Fruit fly (Drosophila melanogaster) whole organism, embryonic: Measurements from ENCODE around the gene CG31793.
A peak's percentile ranks its signal among the peaks of the same experiment; 100 is the strongest.

ENCODE experiments used
- CG10321 ChIP-seq: fragments of 200-800 bp; sonication (Bioruptor generic); IDR thresholded peaks from 2 replicates; pipeline ENCODE4 v1.3.6; 2022; ENCODE audit warnings: missing biosample characterization, missing genetic modification characterization
- CG11247 ChIP-seq: fragments of 200-800 bp; sonication (Bioruptor generic); IDR thresholded peaks from 2 replicates; pipeline ENCODE4 v1.3.6; 2022; ENCODE audit warnings: missing biosample characterization, missing genetic modification characterization
- CG11695 ChIP-seq: fragments of 200-800 bp; sonication (Bioruptor generic); IDR thresholded peaks from 3 replicates; pipeline ENCODE4 v1.3.6; 2022; ENCODE audit warnings: missing biosample characterization, missing genetic modification characterization
- CG11696 ChIP-seq: fragments of 200-800 bp; sonication (Bioruptor generic); IDR thresholded peaks from 2 replicates; pipeline ENCODE4 v1.3.6; 2022; ENCODE audit warnings: missing biosample characterization, missing genetic modification characterization
- CG12391 ChIP-seq: fragments of 200-800 bp; sonication (Bioruptor generic); optimal IDR thresholded peaks from 3 replicates; lab custom pipeline; 2018; ENCODE audit warnings: missing biosample characterization, mild to moderate bottlenecking, missing genetic modification characterization, moderate library complexity
- CG13424 ChIP-seq: fragments of 200-800 bp; sonication (Bioruptor generic); optimal IDR thresholded peaks from 2 replicates; lab custom pipeline; 2019; ENCODE audit warnings: missing biosample characterization, mild to moderate bottlenecking, missing genetic modification characterization, moderate library complexity
- CG14014 ChIP-seq: fragments of 200-800 bp; sonication (Bioruptor generic); IDR thresholded peaks from 2 replicates; pipeline ENCODE4 v1.3.6; 2022; ENCODE audit warnings: missing biosample characterization, missing genetic modification characterization
- CG14710 ChIP-seq: fragments of 200-800 bp; sonication (Bioruptor generic); optimal IDR thresholded peaks from 3 replicates; lab custom pipeline; 2019; ENCODE audit warnings: missing biosample characterization, mild to moderate bottlenecking, missing genetic modification characterization, moderate library complexity
- CG14965 ChIP-seq: fragments of 200-800 bp; sonication (Bioruptor generic); optimal IDR thresholded peaks from 2 replicates; lab custom pipeline; 2016; ENCODE audit warnings: missing biosample characterization, missing genetic modification characterization, borderline replicate concordance
- CG1602 ChIP-seq: fragments of 200-800 bp; sonication (Bioruptor generic); optimal IDR thresholded peaks from 3 replicates; lab custom pipeline; 2016; ENCODE audit warnings: missing biosample characterization, missing genetic modification characterization
- CG1603 ChIP-seq: fragments of 200-800 bp; sonication (Bioruptor generic); optimal IDR thresholded peaks from 2 replicates; lab custom pipeline; 2019; ENCODE audit warnings: missing biosample characterization, mild to moderate bottlenecking, missing genetic modification characterization, moderate library complexity
- CG17361 ChIP-seq: fragments of 200-800 bp; sonication (Bioruptor generic); IDR thresholded peaks from 3 replicates; pipeline ENCODE4 v1.3.6; 2022; ENCODE audit warnings: missing biosample characterization, missing genetic modification characterization
- CG2202 ChIP-seq: fragments of 200-800 bp; sonication (Bioruptor generic); optimal IDR thresholded peaks from 2 replicates; lab custom pipeline; 2018; ENCODE audit warnings: missing biosample characterization, mild to moderate bottlenecking, missing genetic modification characterization
- CG30403 ChIP-seq: fragments of 200-800 bp; sonication (Bioruptor generic); optimal IDR thresholded peaks from 3 replicates; lab custom pipeline; 2016; ENCODE audit warnings: missing biosample characterization, missing genetic modification characterization
- CG31224 ChIP-seq: fragments of 200-800 bp; sonication (Bioruptor generic); IDR thresholded peaks from 2 replicates; pipeline ENCODE4 v1.3.6; 2022; ENCODE audit warnings: missing biosample characterization, missing genetic modification characterization
- CG34224 ChIP-seq: fragments of 200-800 bp; sonication (Bioruptor generic); IDR thresholded peaks from 3 replicates; pipeline ENCODE4 v1.3.6; 2022; ENCODE audit warnings: missing biosample characterization, missing genetic modification characterization; ENCODE audit not compliant: partially characterized antibody
- CG4820 ChIP-seq: fragments of 200-800 bp; sonication (Bioruptor generic); optimal IDR thresholded peaks from 3 replicates; lab custom pipeline; 2016; ENCODE audit warnings: missing biosample characterization, missing genetic modification characterization
- CG6175 ChIP-seq: fragments of 200-800 bp; sonication (Bioruptor generic); IDR thresholded peaks from 3 replicates; pipeline ENCODE4 v1.3.6; 2022; ENCODE audit warnings: missing biosample characterization, missing genetic modification characterization
- CG6813 ChIP-seq: fragments of 200-800 bp; sonication (Bioruptor generic); optimal IDR thresholded peaks from 2 replicates; lab custom pipeline; 2017; ENCODE audit warnings: missing biosample characterization, missing genetic modification characterization, mild to moderate bottlenecking, moderate library complexity, missing genetic modification reagents
- CG7556 ChIP-seq: fragments of 200-800 bp; sonication (Bioruptor generic); optimal IDR thresholded peaks from 2 replicates; lab custom pipeline; 2017; ENCODE audit warnings: missing biosample characterization, mild to moderate bottlenecking, missing genetic modification characterization
- CG9932 ChIP-seq: fragments of 200-800 bp; sonication (Bioruptor generic); IDR thresholded peaks from 2 replicates; pipeline ENCODE4 v1.3.6; 2022; ENCODE audit warnings: missing biosample characterization, missing genetic modification characterization
- CHES-1-like ChIP-seq: fragments of 200-800 bp; sonication (Bioruptor generic); optimal IDR thresholded peaks from 2 replicates; lab custom pipeline; 2016; ENCODE audit warnings: missing biosample characterization, missing genetic modification characterization
- CTCF ChIP-seq: fragments of 200-800 bp; sonication (Bioruptor generic); optimal IDR thresholded peaks from 2 replicates; lab custom pipeline; 2017; ENCODE audit warnings: missing biosample characterization, mild to moderate bottlenecking, missing genetic modification characterization, moderate library complexity
- D19B ChIP-seq: fragments of 200-800 bp; sonication (Bioruptor generic); optimal IDR thresholded peaks from 2 replicates; lab custom pipeline; 2017; ENCODE audit warnings: missing biosample characterization, mild to moderate bottlenecking, missing genetic modification characterization
- Dll ChIP-seq: fragments of 200-800 bp; sonication (Bioruptor generic); IDR thresholded peaks from 4 replicates; pipeline ENCODE4 v1.3.6; 2022; ENCODE audit warnings: missing biosample characterization, missing genetic modification characterization; ENCODE audit not compliant: partially characterized antibody
- Doc2 ChIP-seq: fragments of 200-800 bp; sonication (Bioruptor generic); IDR thresholded peaks from 2 replicates; pipeline ENCODE4 v1.3.6; 2022; ENCODE audit warnings: missing biosample characterization, missing genetic modification characterization
- Kr ChIP-seq: fragments of 200-800 bp; sonication (Bioruptor generic); optimal IDR thresholded peaks from 2 replicates; lab custom pipeline; 2017; ENCODE audit warnings: missing biosample characterization, mild to moderate bottlenecking, missing genetic modification characterization
- Lpt ChIP-seq: fragments of >200 bp; optimal IDR thresholded peaks from 2 replicates; lab custom pipeline; 2018; ENCODE audit warnings: missing biosample characterization, missing genetic modification characterization
- Mad ChIP-seq: fragments of 200-800 bp; sonication (Bioruptor generic); optimal IDR thresholded peaks from 2 replicates; lab custom pipeline; 2016; ENCODE audit warnings: missing biosample characterization, missing genetic modification characterization
- NC2β ChIP-seq: fragments of 200-800 bp; sonication (Bioruptor generic); optimal IDR thresholded peaks from 2 replicates; lab custom pipeline; 2016; ENCODE audit warnings: missing biosample characterization, missing genetic modification characterization
- Ssrp ChIP-seq: fragments of 200-800 bp; sonication (Bioruptor generic); optimal IDR thresholded peaks from 2 replicates; lab custom pipeline; 2018; ENCODE audit warnings: missing biosample characterization, mild to moderate bottlenecking, missing genetic modification characterization, moderate library complexity
- Xrp1 ChIP-seq: fragments of 200-800 bp; sonication (Bioruptor generic); IDR thresholded peaks from 2 replicates; pipeline ENCODE4 v1.3.6; 2022; ENCODE audit warnings: missing biosample characterization, missing genetic modification characterization
- abd-A ChIP-seq: fragments of 200-800 bp; sonication (Bioruptor generic); optimal IDR thresholded peaks from 3 replicates; lab custom pipeline; 2019; ENCODE audit warnings: missing biosample characterization, mild to moderate bottlenecking, missing genetic modification characterization, moderate library complexity
- ap ChIP-seq: fragments of 200-800 bp; sonication (Bioruptor generic); IDR thresholded peaks from 2 replicates; pipeline ENCODE4 v1.3.6; 2022; ENCODE audit warnings: missing biosample characterization, missing genetic modification characterization
- az2 ChIP-seq: fragments of 200-800 bp; sonication (Bioruptor generic); optimal IDR thresholded peaks from 3 replicates; lab custom pipeline; 2016; ENCODE audit warnings: missing biosample characterization, missing genetic modification characterization
- cg ChIP-seq: fragments of 200-800 bp; sonication (Bioruptor generic); optimal IDR thresholded peaks from 3 replicates; lab custom pipeline; 2019; ENCODE audit warnings: missing biosample characterization, mild to moderate bottlenecking, missing genetic modification characterization, moderate library complexity
- dmrt11E ChIP-seq: fragments of 200-800 bp; sonication (Bioruptor generic); optimal IDR thresholded peaks from 3 replicates; lab custom pipeline; 2018; ENCODE audit warnings: missing biosample characterization, mild to moderate bottlenecking, missing genetic modification characterization, moderate library complexity
- dpn ChIP-seq, 2 experiments: fragments of 200-800 bp; sonication (Bioruptor generic); optimal IDR thresholded peaks; 3 replicates each; lab custom pipeline; 2016; ENCODE audit warnings: missing biosample characterization in 2 of 2, missing genetic modification characterization in 2 of 2
- fd96Cb ChIP-seq: fragments of 200-800 bp; sonication (Bioruptor generic); optimal IDR thresholded peaks from 2 replicates; lab custom pipeline; 2018; ENCODE audit warnings: missing biosample characterization, mild to moderate bottlenecking, missing genetic modification characterization, moderate library complexity
- hb ChIP-seq: fragments of 200-800 bp; sonication (Bioruptor generic); IDR thresholded peaks from 3 replicates; pipeline ENCODE4 v1.3.6; 2022; ENCODE audit warnings: missing biosample characterization, missing genetic modification characterization; ENCODE audit not compliant: partially characterized antibody
- insv ChIP-seq, 2 experiments: fragments of 200-800 bp; sonication (Bioruptor generic); optimal IDR thresholded peaks; 3 replicates each; lab custom pipeline; 2016 to 2018; ENCODE audit warnings: missing biosample characterization in 2 of 2, missing genetic modification characterization in 2 of 2
- jing ChIP-seq: fragments of 200-800 bp; sonication (Bioruptor generic); optimal IDR thresholded peaks from 2 replicates; lab custom pipeline; 2018; ENCODE audit warnings: missing biosample characterization, mild to moderate bottlenecking, missing genetic modification characterization
- kay ChIP-seq: fragments of 200-800 bp; sonication (Bioruptor generic); optimal IDR thresholded peaks from 2 replicates; lab custom pipeline; 2016; ENCODE audit warnings: missing biosample characterization, missing genetic modification characterization
- klu ChIP-seq: fragments of 200-800 bp; sonication (Bioruptor generic); IDR thresholded peaks from 2 replicates; pipeline ENCODE4 v1.3.6; 2022; ENCODE audit warnings: missing biosample characterization, missing genetic modification characterization
- lab ChIP-seq: fragments of 200-800 bp; sonication (Bioruptor generic); optimal IDR thresholded peaks from 3 replicates; lab custom pipeline; 2017; ENCODE audit warnings: missing biosample characterization, missing genetic modification characterization, mild to moderate bottlenecking, moderate library complexity, missing genetic modification reagents
- lbe ChIP-seq: fragments of 200-800 bp; sonication (Bioruptor generic); optimal IDR thresholded peaks from 2 replicates; lab custom pipeline; 2016; ENCODE audit warnings: missing biosample characterization, mild to moderate bottlenecking, missing genetic modification characterization
- phol ChIP-seq: fragments of 200-800 bp; sonication (Bioruptor generic); optimal IDR thresholded peaks from 3 replicates; lab custom pipeline; 2018; ENCODE audit warnings: missing biosample characterization, mild to moderate bottlenecking, missing genetic modification characterization, moderate library complexity
- sd ChIP-seq: fragments of 200-800 bp; sonication (Bioruptor generic); optimal IDR thresholded peaks from 3 replicates; lab custom pipeline; 2018; ENCODE audit warnings: missing biosample characterization, mild to moderate bottlenecking, missing genetic modification characterization, moderate library complexity
- sob ChIP-seq: fragments of 200-800 bp; sonication (Bioruptor generic); IDR thresholded peaks from 2 replicates; pipeline ENCODE4 v1.3.6; 2022; ENCODE audit warnings: missing biosample characterization, missing genetic modification characterization
- stwl ChIP-seq: fragments of 200-800 bp; sonication (Bioruptor generic); optimal IDR thresholded peaks from 3 replicates; lab custom pipeline; 2018; ENCODE audit warnings: missing biosample characterization, mild to moderate bottlenecking, missing genetic modification characterization, moderate library complexity

Gene CG31793

dm6 chr2L:18953512-18954254 is 49.5 kb upstream of the CG31793 start (continued):
- TF ChIP-seq kay (GFP tag; lab: Kevin White, UChicago) (no peak), stwl (no peak), CTCF (GFP tag; lab: Kevin White, UChicago) (no peak), klu (GFP tag; lab: Robert Waterston, UW) (no peak), CG12391 (tag; lab: Kevin White, UChicago) (peak; percentile 33), CG14014 (peak; percentile 39; the same call in 1 of the 2 replicates), CG2202 (tag; lab: Kevin White, UChicago) (no peak), CG10321 (GFP tag; lab: Robert Waterston, UW) (no peak), CG7556 (peak; percentile 51), jing (GFP tag; lab: Kevin White, UChicago) (no peak), CG1603 (no peak), fd96Cb (tag; lab: Kevin White, UChicago) (peak; percentile 18), abd-A (tag; lab: Kevin White, UChicago) (no peak), CG14965 (GFP tag; lab: Kevin White, UChicago) (no peak), CG14710 (no peak), CG11247 (no peak), Xrp1 (GFP tag; lab: Robert Waterston, UW) (no peak), CG11695 (no peak), cg (GFP tag; lab: Kevin White, UChicago) (no peak), sd (tag; lab: Kevin White, UChicago) (no peak), CG11696 (GFP tag; lab: Robert Waterston, UW) (0 out of 2 replicates have a peak, but pooled peaks have one; percentile 8), Kr (GFP tag; lab: Kevin White, UChicago) (no peak), CG6813 (peak; percentile 9), CG13424 (peak; percentile 17), CG4820 (GFP tag; lab: Kevin White, UChicago) (no peak), Lpt (no peak), NC2β (no peak), CG31224 (GFP tag; lab: Robert Waterston, UW) (no peak), Mad (GFP tag; lab: Kevin White, UChicago) (no peak), CG6175 (GFP tag; lab: Robert Waterston, UW) (no peak), dpn (GFP tag; optimal IDR thresholded peaks at IDR 0.05; lab: Kevin White, UChicago) (peak in 1 of 2 experiments; percentile 10), dmrt11E (no peak), D19B (GFP tag; lab: Kevin White, UChicago) (peak; percentile 22), CG1602 (peak; percentile 10), CG30403 (GFP tag; lab: Kevin White, UChicago) (peak; percentile 42), Doc2 (GFP tag; lab: Robert Waterston, UW) (no peak), CHES-1-like (no peak), Dll (GFP tag; lab: Robert Waterston, UW) (no peak), CG17361 (GFP tag; lab: Robert Waterston, UW) (peak; percentile 72; the same call in 2 of the 3 replicates), hb (GFP tag; lab: Robert Waterston, UW) (no peak), ap (no peak), lab (GFP tag; lab: Kevin White, UChicago) (no peak), Ssrp (tag; lab: Kevin White, UChicago) (peak; percentile 8), CG9932 (GFP tag; lab: Robert Waterston, UW) (peak; percentile 41; the same call in 1 of the 2 replicates), insv (GFP tag; optimal IDR thresholded peaks at IDR 0.05; lab: Kevin White, UChicago) (no peak), sob (GFP tag; lab: Robert Waterston, UW) (no peak; the same call in 1 of the 2 replicates), CG34224 (GFP tag; lab: Robert Waterston, UW) (no peak), az2 (GFP tag; lab: Kevin White, UChicago) (peak; percentile 29), lbe (no peak), phol (tag; lab: Kevin White, UChicago) (peak; percentile 18)
